Worm (Caenorhabditis elegans) whole organism, young adult: ENCODE results near the gene snt-3.

ENCODE experiments used
- D2030.7 ChIP-seq: fragments of 200-800 bp; sonication (Bioruptor generic); IDR thresholded peaks from 2 replicates; pipeline ENCODE4 v1.3.6; 2022; ENCODE audit warnings: missing genetic modification reagents, missing genetic modification characterization, missing compliant biosample characterization
- F33H1.4 ChIP-seq: fragments of 200-800 bp; sonication (Bioruptor generic); IDR thresholded peaks from 2 replicates; pipeline ENCODE4 v1.3.6; 2022; ENCODE audit warnings: missing genetic modification reagents, missing genetic modification characterization, missing compliant biosample characterization
- K11D2.4 ChIP-seq: fragments of 200-800 bp; sonication (Bioruptor generic); IDR thresholded peaks from 2 replicates; pipeline ENCODE4 v1.3.6; 2022; ENCODE audit warnings: missing genetic modification reagents, missing genetic modification characterization, missing compliant biosample characterization
- ama-1 ChIP-seq, 3 experiments: fragments of 150-350 bp in 1 of 3; sonication (generic microtip) in 2 of 3; optimal IDR thresholded peaks; 2 replicates each; lab custom pipeline; 2014 to 2018; ENCODE audit warnings: missing biosample characterization in 2 of 3, missing genetic modification characterization in 2 of 3, missing genetic modification reagents in 2 of 3
- gei-17 ChIP-seq: fragments of 200-800 bp; sonication (Bioruptor generic); optimal IDR thresholded peaks from 2 replicates; lab custom pipeline; 2018; ENCODE audit warnings: mild to moderate bottlenecking, missing genetic modification characterization, missing compliant biosample characterization
- lin-54 ChIP-seq: fragments of 200-800 bp; sonication (Bioruptor generic); optimal IDR thresholded peaks from 2 replicates; lab custom pipeline; 2018; ENCODE audit warnings: mild to moderate bottlenecking, missing genetic modification characterization, missing compliant biosample characterization
- madf-10 ChIP-seq: sonication (generic microtip); optimal IDR thresholded peaks from 2 replicates; lab custom pipeline; 2016; ENCODE audit warnings: mild to moderate bottlenecking, missing genetic modification characterization, missing compliant biosample characterization
- mxl-1 ChIP-seq: sonication (generic microtip); optimal IDR thresholded peaks from 2 replicates; lab custom pipeline; 2016; ENCODE audit warnings: missing genetic modification characterization, missing compliant biosample characterization
- nhr-120 ChIP-seq: fragments of 200-800 bp; sonication (Bioruptor generic); IDR thresholded peaks from 2 replicates; pipeline ENCODE4 v1.3.6; 2022; ENCODE audit warnings: missing genetic modification characterization, missing compliant biosample characterization
- pha-4 ChIP-seq: fragments of 150-350 bp; sonication (generic microtip); optimal IDR thresholded peaks from 2 replicates; lab custom pipeline; 2014; ENCODE audit warnings: missing biosample characterization, missing genetic modification reagents, missing genetic modification characterization
- rec-8 ChIP-seq, 2 experiments: sonication (generic microtip); optimal IDR thresholded peaks; 2 replicates each; lab custom pipeline; 2016; ENCODE audit warnings: mild to moderate bottlenecking in 2 of 2, missing genetic modification characterization in 2 of 2, missing genetic modification reagents in 2 of 2, missing genotype in 2 of 2, missing biosample characterization in 1 of 2, missing compliant biosample characterization in 1 of 2, moderate library complexity in 1 of 2
- repo-1 ChIP-seq: sonication (generic microtip); optimal IDR thresholded peaks from 2 replicates; lab custom pipeline; 2017; ENCODE audit warnings: mild to moderate bottlenecking, missing genetic modification characterization, missing compliant biosample characterization

DNA sequence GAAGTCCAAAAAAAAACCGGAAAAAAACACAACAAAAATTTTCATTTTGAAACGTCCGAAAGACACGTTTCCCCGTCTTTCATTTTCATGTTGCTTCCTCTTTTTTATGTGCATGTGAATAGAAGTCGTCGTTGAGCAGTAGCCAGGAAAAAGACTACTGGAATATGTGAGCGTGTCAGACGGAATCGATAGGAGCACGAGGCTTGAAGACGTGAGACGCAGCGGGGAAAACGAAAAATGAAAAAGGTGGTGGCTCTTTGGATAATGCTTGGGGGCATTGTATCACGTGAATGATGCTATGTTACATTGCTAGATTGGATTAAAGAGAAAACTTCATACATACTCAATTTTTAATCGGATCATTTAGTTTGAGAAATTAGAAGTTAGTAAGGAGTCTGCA is 4.7 kb downstream of the snt-3 start:
- TF ChIP-seq ama-1 (optimal IDR thresholded peaks at IDR 0.05; lab: Kevin White, UChicago) (no peak), ama-1 (GFP tag; optimal IDR thresholded peaks at IDR 0.05; lab: Kevin White, UChicago) (no peak), D2030.7 (no peak), lin-54 (GFP tag; lab: Kevin White, UChicago) (no peak), mxl-1 (tag; lab: Kevin White, UChicago) (no peak), repo-1 (tag; lab: Kevin White, UChicago) (no peak), K11D2.4 (no peak), madf-10 (tag; lab: Kevin White, UChicago) (no peak), F33H1.4 (GFP tag; lab: Robert Waterston, UW) (no peak), gei-17 (GFP tag; lab: Kevin White, UChicago) (no peak), pha-4 (tag; lab: Kevin White, UChicago) (no peak), rec-8 (tag; optimal IDR thresholded peaks at IDR 0.05; lab: Kevin White, UChicago) (no peak), nhr-120 (GFP tag; lab: Robert Waterston, UW) (no peak)
